Fruit fly (Drosophila melanogaster) Kc167 (cell line): ENCODE measurements around the gene FucT6.

Experiments used
- Sin3A ChIP-seq: fragments of >200 bp; optimal IDR thresholded peaks from 2 replicates; lab custom pipeline; 2018; ENCODE audit warnings: missing external identifiers
- ttk ChIP-seq: sonication (Bioruptor generic); optimal IDR thresholded peaks from 2 replicates; lab custom pipeline; 2017; ENCODE audit warnings: missing external identifiers

dm6 chrX:11678539-11679040 is 31.2 kb downstream of the FucT6 start, which contains the start of the genes Vlet and bif:
- TF ChIP-seq ttk: no peak
- no peak for TF ChIP-seq Sin3A (lab: Kevin White, UChicago)
